Fruit fly (Drosophila melanogaster): ENCODE measurements around the gene CG32204.

DNA sequence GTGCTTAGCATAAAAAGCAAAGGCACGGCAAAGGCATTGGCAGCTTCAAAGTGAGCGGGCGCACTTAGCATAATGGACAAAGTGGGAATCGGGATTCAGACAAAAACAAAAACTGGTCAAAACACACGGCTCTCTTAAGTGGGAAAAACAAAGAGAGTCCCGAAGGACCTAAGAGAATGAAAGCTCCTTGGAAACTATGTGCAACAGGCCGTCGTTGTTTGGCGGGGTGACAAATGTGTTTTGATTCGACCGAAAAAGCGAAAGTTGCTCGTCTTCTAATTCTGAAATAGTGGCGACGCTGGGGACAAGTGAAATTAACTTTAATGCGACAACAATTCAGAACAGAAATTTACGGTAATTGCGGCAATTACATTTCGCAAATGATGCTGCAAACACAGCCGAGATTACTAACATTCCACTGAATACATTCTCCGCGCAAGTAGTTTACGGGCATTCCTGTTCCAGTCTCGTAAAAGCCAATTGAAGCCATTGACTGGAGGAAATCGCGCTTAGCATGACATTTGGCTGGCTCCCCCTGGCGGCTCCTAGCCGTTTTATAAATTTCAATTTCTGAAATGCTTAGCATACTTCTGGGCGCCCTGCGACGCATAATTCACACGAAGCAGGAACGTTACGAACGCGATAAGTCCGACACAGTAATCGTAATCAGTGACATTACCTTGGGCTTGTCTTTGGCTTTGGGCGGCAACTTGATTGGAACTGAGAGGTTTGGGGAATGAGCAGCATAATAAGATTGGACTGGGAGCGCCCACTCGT is 22.5 kb upstream of the CG32204 start:
- TF ChIP-seq CG7786 (GFP tag; optimal IDR thresholded peaks at IDR 0.05), result no peak
- no peak for TF ChIP-seq CG3281 (GFP tag; optimal IDR thresholded peaks at IDR 0.05)
- no peak for TF ChIP-seq CG13424 (tag; optimal IDR thresholded peaks at IDR 0.05)
- TF ChIP-seq Med (GFP tag), result peak; percentile 75
- no peak for TF ChIP-seq CG1529 (GFP tag; optimal IDR thresholded peaks at IDR 0.05)
- TF ChIP-seq CG18764 (GFP tag; optimal IDR thresholded peaks at IDR 0.05), result no peak
- no peak for TF ChIP-seq chinmo (GFP tag; IDR thresholded peaks at IDR 0.05; ENCODE audit: partially characterized antibody)

Data from whole organism, embryonic.